Fruit fly (Drosophila melanogaster) Kc167 (cell line): Measurements from ENCODE around the gene Btk.

ENCODE experiments used
- Myc ChIP-seq: fragments of >200 bp; optimal IDR thresholded peaks from 2 replicates; lab custom pipeline; 2017; ENCODE audit warnings: missing external identifiers
- Sin3A ChIP-seq: fragments of >200 bp; optimal IDR thresholded peaks from 2 replicates; lab custom pipeline; 2018; ENCODE audit warnings: missing external identifiers
- h ChIP-seq: fragments of >200 bp; optimal IDR thresholded peaks from 3 replicates; lab custom pipeline; 2018; ENCODE audit warnings: missing external identifiers
- insv ChIP-seq: fragments of >200 bp; optimal IDR thresholded peaks from 3 replicates; lab custom pipeline; 2018; ENCODE audit warnings: missing external identifiers
- psq ChIP-seq: fragments of >200 bp; optimal IDR thresholded peaks from 2 replicates; lab custom pipeline; 2017; ENCODE audit warnings: missing external identifiers
- ttk ChIP-seq: sonication (Bioruptor generic); optimal IDR thresholded peaks from 2 replicates; lab custom pipeline; 2017; ENCODE audit warnings: missing external identifiers

Gene Btk

dm6 chr2L:8255406-8255805 lies 45.5 kb downstream of the Btk start:
- TF ChIP-seq ttk (lab: Kevin White, UChicago): no peak
- TF ChIP-seq psq (lab: Kevin White, UChicago): no peak
- TF ChIP-seq Sin3A (lab: Kevin White, UChicago): no peak
- TF ChIP-seq insv: no peak
- no peak for TF ChIP-seq Myc (lab: Kevin White, UChicago)
- no peak for TF ChIP-seq h (lab: Kevin White, UChicago)

dm6 chr2L:8243903-8244302 lies 57.0 kb downstream of the Btk start, which contains the start of gene CG43057:
Gene CG43057 (minus strand): TSS chr2L:8244003.
- no peak for TF ChIP-seq h (lab: Kevin White, UChicago)
- TF ChIP-seq Sin3A (lab: Kevin White, UChicago): no peak
- no peak for TF ChIP-seq Myc (lab: Kevin White, UChicago)
- no peak for TF ChIP-seq ttk (lab: Kevin White, UChicago)
- no peak for TF ChIP-seq psq (lab: Kevin White, UChicago)
- no peak for TF ChIP-seq insv

dm6 chr2L:8242186-8242585 lies 58.7 kb downstream of the Btk start, which contains the start of gene CG14277:
Gene CG14277 (plus strand): TSS chr2L:8242486.
- TF ChIP-seq ttk (lab: Kevin White, UChicago): no peak
- TF ChIP-seq h (lab: Kevin White, UChicago): no peak
- TF ChIP-seq psq (lab: Kevin White, UChicago): no peak
- no peak for TF ChIP-seq insv
- no peak for TF ChIP-seq Sin3A (lab: Kevin White, UChicago)
- no peak for TF ChIP-seq Myc (lab: Kevin White, UChicago)

dm6 chr2L:8241700-8242099 lies 59.2 kb downstream of the Btk start, which contains the start of gene Spn28F:
Gene Spn28F (minus strand): TSS chr2L:8241800.
- TF ChIP-seq h (lab: Kevin White, UChicago) (no peak), psq (lab: Kevin White, UChicago) (no peak), insv (no peak), Sin3A (lab: Kevin White, UChicago) (no peak), ttk (lab: Kevin White, UChicago) (no peak), Myc (lab: Kevin White, UChicago) (no peak)

dm6 chr2L:8239712-8240245 lies 61.1 kb downstream of the Btk start, which contains the start of gene Pvr:
Gene Pvr (minus strand): TSS chr2L:8239878.
- TF ChIP-seq Myc (lab: Kevin White, UChicago): no peak
- no peak for TF ChIP-seq Sin3A (lab: Kevin White, UChicago)
- TF ChIP-seq psq (lab: Kevin White, UChicago): no peak
- TF ChIP-seq h (lab: Kevin White, UChicago): no peak
- TF ChIP-seq ttk (lab: Kevin White, UChicago): no peak
- no peak for TF ChIP-seq insv

dm6 chr2L:8239032-8239650 lies 61.7 kb downstream of the Btk start:
- TF ChIP-seq psq (lab: Kevin White, UChicago): no peak
- no peak for TF ChIP-seq h (lab: Kevin White, UChicago)
- no peak for TF ChIP-seq Myc (lab: Kevin White, UChicago)
- TF ChIP-seq ttk (lab: Kevin White, UChicago): no peak
- no peak for TF ChIP-seq insv
- no peak for TF ChIP-seq Sin3A (lab: Kevin White, UChicago)

dm6 chr2L:8233571-8233970 lies 67.3 kb downstream of the Btk start:
- TF ChIP-seq Myc (lab: Kevin White, UChicago) (no peak), h (lab: Kevin White, UChicago) (no peak)

- no peak for TF ChIP-seq h (lab: Kevin White, UChicago)
- TF ChIP-seq Sin3A (lab: Kevin White, UChicago): no peak
- no peak for TF ChIP-seq insv
- TF ChIP-seq Myc (lab: Kevin White, UChicago): no peak
- TF ChIP-seq ttk (lab: Kevin White, UChicago): no peak
- no peak for TF ChIP-seq psq (lab: Kevin White, UChicago)
Observed at dm6 chr2L:8232389-8232788, 68.5 kb downstream of the Btk start.

- TF ChIP-seq insv (no peak), h (lab: Kevin White, UChicago) (no peak), Myc (lab: Kevin White, UChicago) (no peak), Sin3A (lab: Kevin White, UChicago) (no peak), ttk (lab: Kevin White, UChicago) (no peak), psq (lab: Kevin White, UChicago) (no peak)
Observed at dm6 chr2L:8230255-8230654, 70.6 kb downstream of the Btk start.

- TF ChIP-seq Sin3A (lab: Kevin White, UChicago): no peak
- TF ChIP-seq insv: no peak
- TF ChIP-seq h (lab: Kevin White, UChicago): no peak
- no peak for TF ChIP-seq psq (lab: Kevin White, UChicago)
Observed at dm6 chr2L:8229628-8230027, 71.3 kb downstream of the Btk start.

- no peak for TF ChIP-seq h (lab: Kevin White, UChicago)
- TF ChIP-seq ttk (lab: Kevin White, UChicago): no peak
- TF ChIP-seq Myc (lab: Kevin White, UChicago): no peak
- no peak for TF ChIP-seq Sin3A (lab: Kevin White, UChicago)
- TF ChIP-seq psq (lab: Kevin White, UChicago): no peak
- TF ChIP-seq insv: no peak
Observed at dm6 chr2L:8229134-8229533, 71.7 kb downstream of the Btk start.

- TF ChIP-seq h (lab: Kevin White, UChicago) (no peak), ttk (lab: Kevin White, UChicago) (no peak), insv (no peak), psq (lab: Kevin White, UChicago) (no peak), Sin3A (lab: Kevin White, UChicago) (no peak), Myc (lab: Kevin White, UChicago) (no peak)
Observed at dm6 chr2L:8220393-8220934, 80.4 kb downstream of the Btk start, which contains the start of gene Snx6. Gene Snx6 (minus strand): TSS chr2L:8220741.
